Worm (Caenorhabditis elegans): Measurements from ENCODE around the gene C35D10.12.

DNA sequence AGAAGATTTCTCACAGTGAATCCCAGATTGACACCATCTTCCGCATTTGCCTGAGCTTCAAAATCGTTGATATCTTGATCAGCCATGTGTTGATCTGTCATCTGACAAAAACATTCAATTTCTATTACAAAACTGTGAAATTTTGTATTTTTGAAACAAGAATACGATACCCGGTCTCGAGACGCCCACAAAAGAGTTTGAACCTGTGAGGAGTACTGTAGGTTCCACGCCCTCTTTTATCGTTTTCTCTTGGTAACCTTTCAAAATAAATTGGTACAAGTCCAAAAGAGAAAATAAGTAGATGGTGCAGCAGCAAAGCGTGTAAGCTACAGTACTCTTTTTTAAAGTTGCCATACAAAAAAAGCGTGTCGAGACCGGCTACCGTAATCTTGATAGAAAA, 35.4 kb upstream of the C35D10.12 start, which contains the start of gene F26F4.12:
- TF ChIP-seq dmd-4 (tag; optimal IDR thresholded peaks at IDR 0.05; ENCODE audit: borderline replicate concordance) = no peak
- no peak for TF ChIP-seq ahr-1 (tag; optimal IDR thresholded peaks at IDR 0.05)
- TF ChIP-seq unc-55 (GFP tag; optimal IDR thresholded peaks at IDR 0.05) = no peak
- no peak for TF ChIP-seq sox-2 (GFP tag; IDR thresholded peaks at IDR 0.05)
- TF ChIP-seq sox-4 (tag; optimal IDR thresholded peaks at IDR 0.05) = no peak
- no peak for TF ChIP-seq ceh-6 (GFP tag; optimal IDR thresholded peaks at IDR 0.05)
- TF ChIP-seq T23F11.4 (GFP tag; optimal IDR thresholded peaks at IDR 0.05) = no peak
